Worm (Caenorhabditis elegans): Measurements from ENCODE around the gene F48F7.6.

F48F7.6 gene

ce11 chrX:14026893-14027292 is 49.3 kb downstream of the F48F7.6 start:
- no peak for TF ChIP-seq unc-55 (GFP tag; optimal IDR thresholded peaks at IDR 0.05)
- no peak for TF ChIP-seq C34F6.9 (tag; optimal IDR thresholded peaks at IDR 0.05)
- TF ChIP-seq ceh-82 (tag; optimal IDR thresholded peaks at IDR 0.05), result no peak
- no peak for TF ChIP-seq ama-1 (optimal IDR thresholded peaks at IDR 0.05)
- no peak for TF ChIP-seq ztf-4 (tag; optimal IDR thresholded peaks at IDR 0.05)
- TF ChIP-seq nhr-10 (tag; optimal IDR thresholded peaks at IDR 0.05), result no peak
- TF ChIP-seq elt-1 (tag; optimal IDR thresholded peaks at IDR 0.05), result no peak
- TF ChIP-seq peb-1 (tag; optimal IDR thresholded peaks at IDR 0.05), result no peak
- no peak for TF ChIP-seq nhr-12 (tag; optimal IDR thresholded peaks at IDR 0.05)

ce11 chrX:14028492-14028891 is 50.9 kb downstream of the F48F7.6 start:
- TF ChIP-seq crh-2 (tag; optimal IDR thresholded peaks at IDR 0.05) (no peak), unc-55 (GFP tag; optimal IDR thresholded peaks at IDR 0.05) (no peak)

Data from whole organism, L2 larva.